Fruit fly (Drosophila melanogaster) whole organism, embryonic: ENCODE measurements around the gene TpnC25D.

Source experiments
- Ada2b ChIP-seq: fragments of 200-800 bp; sonication (Bioruptor generic); IDR thresholded peaks from 2 replicates; pipeline ENCODE4 v1.3.6; 2022; ENCODE audit warnings: missing biosample characterization, missing genetic modification characterization
- Asciz ChIP-seq: fragments of 200-800 bp; sonication (Bioruptor generic); optimal IDR thresholded peaks from 2 replicates; lab custom pipeline; 2017; ENCODE audit warnings: missing biosample characterization, mild to moderate bottlenecking, missing genetic modification characterization, missing genetic modification reagents
- CG10431 ChIP-seq: fragments of 200-800 bp; sonication (Bioruptor generic); optimal IDR thresholded peaks from 3 replicates; lab custom pipeline; 2018; ENCODE audit warnings: missing biosample characterization, mild to moderate bottlenecking, missing genetic modification characterization
- CG10979 ChIP-seq: fragments of 200-800 bp; sonication (Bioruptor generic); optimal IDR thresholded peaks from 2 replicates; lab custom pipeline; 2018; ENCODE audit warnings: missing biosample characterization, mild to moderate bottlenecking, missing genetic modification characterization, moderate library complexity
- CG12659 ChIP-seq: fragments of 200-800 bp; sonication (Bioruptor generic); optimal IDR thresholded peaks from 3 replicates; lab custom pipeline; 2017; ENCODE audit warnings: mild to moderate bottlenecking, missing biosample characterization, missing genetic modification reagents, missing genetic modification characterization
- CG12769 ChIP-seq: fragments of 200-800 bp; sonication (Bioruptor generic); optimal IDR thresholded peaks from 2 replicates; lab custom pipeline; 2019; ENCODE audit warnings: missing biosample characterization, mild to moderate bottlenecking, missing genetic modification characterization, moderate library complexity
- CG13296 ChIP-seq: fragments of 200-800 bp; sonication (Bioruptor generic); optimal IDR thresholded peaks from 3 replicates; lab custom pipeline; 2018; ENCODE audit warnings: missing biosample characterization, mild to moderate bottlenecking, missing genetic modification characterization
- CG15601 ChIP-seq: fragments of 200-800 bp; sonication (Bioruptor generic); optimal IDR thresholded peaks from 3 replicates; lab custom pipeline; 2019; ENCODE audit warnings: missing biosample characterization, mild to moderate bottlenecking, missing genetic modification characterization, moderate library complexity
- CG15696 ChIP-seq: fragments of 200-800 bp; sonication (Bioruptor generic); optimal IDR thresholded peaks from 2 replicates; lab custom pipeline; 2019; ENCODE audit warnings: missing biosample characterization, mild to moderate bottlenecking, missing genetic modification characterization, moderate library complexity
- CG17359 ChIP-seq: fragments of 200-800 bp; sonication (Bioruptor generic); optimal IDR thresholded peaks from 3 replicates; lab custom pipeline; 2018; ENCODE audit warnings: missing biosample characterization, mild to moderate bottlenecking, missing genetic modification characterization, moderate library complexity
- CG18262 ChIP-seq: fragments of 200-800 bp; optimal IDR thresholded peaks from 3 replicates; lab custom pipeline; 2019; ENCODE audit warnings: missing biosample characterization, mild to moderate bottlenecking, missing genetic modification characterization, moderate library complexity
- CG2202 ChIP-seq: fragments of 200-800 bp; sonication (Bioruptor generic); optimal IDR thresholded peaks from 2 replicates; lab custom pipeline; 2018; ENCODE audit warnings: missing biosample characterization, mild to moderate bottlenecking, missing genetic modification characterization
- CG2712 ChIP-seq: fragments of 200-800 bp; optimal IDR thresholded peaks from 3 replicates; lab custom pipeline; 2019; ENCODE audit warnings: missing biosample characterization, mild to moderate bottlenecking, missing genetic modification characterization, moderate library complexity
- CG33557 ChIP-seq: fragments of 200-800 bp; sonication (Bioruptor generic); optimal IDR thresholded peaks from 2 replicates; lab custom pipeline; 2019; ENCODE audit warnings: missing biosample characterization, mild to moderate bottlenecking, missing genetic modification characterization, moderate library complexity
- CG3407 ChIP-seq: fragments of 200-800 bp; sonication (Bioruptor generic); optimal IDR thresholded peaks from 2 replicates; lab custom pipeline; 2018; ENCODE audit warnings: missing biosample characterization, mild to moderate bottlenecking, missing genetic modification characterization
- CG4404 ChIP-seq: fragments of 200-800 bp; sonication (Bioruptor generic); IDR thresholded peaks from 2 replicates; pipeline ENCODE4 v1.3.6; 2022; ENCODE audit warnings: missing biosample characterization, missing genetic modification characterization
- CG6254 ChIP-seq: fragments of 200-800 bp; sonication (Bioruptor generic); optimal IDR thresholded peaks from 3 replicates; lab custom pipeline; 2017; ENCODE audit warnings: mild to moderate bottlenecking, missing biosample characterization, missing genetic modification reagents, missing genetic modification characterization
- CG7928 ChIP-seq: fragments of 200-800 bp; sonication (Bioruptor generic); optimal IDR thresholded peaks from 2 replicates; lab custom pipeline; 2017; ENCODE audit warnings: missing biosample characterization, mild to moderate bottlenecking, missing genetic modification characterization
- D19A ChIP-seq: fragments of 200-800 bp; optimal IDR thresholded peaks from 3 replicates; lab custom pipeline; 2019; ENCODE audit warnings: missing biosample characterization, mild to moderate bottlenecking, missing genetic modification characterization, moderate library complexity
- Dip2 ChIP-seq: fragments of 200-800 bp; sonication (Bioruptor generic); IDR thresholded peaks from 2 replicates; pipeline ENCODE4 v1.3.6; 2022; ENCODE audit warnings: missing biosample characterization, missing genetic modification characterization
- Dll ChIP-seq: fragments of 200-800 bp; sonication (Bioruptor generic); IDR thresholded peaks from 4 replicates; pipeline ENCODE4 v1.3.6; 2022; ENCODE audit warnings: missing biosample characterization, missing genetic modification characterization; ENCODE audit not compliant: partially characterized antibody
- Elba2 ChIP-seq: fragments of 200-800 bp; sonication (Bioruptor generic); optimal IDR thresholded peaks from 3 replicates; lab custom pipeline; 2016; ENCODE audit warnings: missing biosample characterization, missing genetic modification characterization
- Ets65A ChIP-seq: fragments of 200-800 bp; sonication (Bioruptor generic); peaks from one replicate; lab custom pipeline; 2016; ENCODE audit warnings: missing biosample characterization, missing genetic modification characterization
- Gsc ChIP-seq: fragments of 200-800 bp; sonication (Bioruptor generic); IDR thresholded peaks from 2 replicates; pipeline ENCODE4 v1.3.6; 2022; ENCODE audit warnings: missing biosample characterization, missing genetic modification characterization
- HmgD ChIP-seq: fragments of 200-800 bp; sonication (Bioruptor generic); optimal IDR thresholded peaks from 3 replicates; lab custom pipeline; 2016; ENCODE audit warnings: missing biosample characterization, missing genetic modification characterization
- Lim3 ChIP-seq: fragments of 200-800 bp; sonication (Bioruptor generic); IDR thresholded peaks from 2 replicates; pipeline ENCODE4 v1.3.6; 2022; ENCODE audit warnings: missing biosample characterization, missing genetic modification characterization
- NC2β ChIP-seq: fragments of 200-800 bp; sonication (Bioruptor generic); optimal IDR thresholded peaks from 2 replicates; lab custom pipeline; 2016; ENCODE audit warnings: missing biosample characterization, missing genetic modification characterization
- Nf-YB ChIP-seq: fragments of 200-800 bp; sonication (Bioruptor generic); optimal IDR thresholded peaks from 3 replicates; lab custom pipeline; 2019; ENCODE audit warnings: missing biosample characterization, mild to moderate bottlenecking, missing genetic modification characterization, moderate library complexity
- Optix ChIP-seq: fragments of 200-800 bp; sonication (Bioruptor generic); IDR thresholded peaks from 3 replicates; pipeline ENCODE4 v1.3.6; 2022; ENCODE audit warnings: missing biosample characterization, missing genetic modification characterization
- Rx ChIP-seq: fragments of 200-800 bp; sonication (Bioruptor generic); IDR thresholded peaks from 2 replicates; pipeline ENCODE4 v1.3.6; 2022; ENCODE audit warnings: missing biosample characterization, missing genetic modification characterization
- Stat92E ChIP-seq, 3 experiments: fragments of >200 bp in 2 of 3; fragments of 200-800 bp in 1 of 3; sonication (Bioruptor generic) in 1 of 3; optimal IDR thresholded peaks; 2 replicates each; lab custom pipeline; 2017 to 2019; ENCODE audit warnings: missing biosample characterization in 3 of 3, missing genetic modification characterization in 3 of 3, mild to moderate bottlenecking in 1 of 3, moderate library complexity in 1 of 3
- YL-1 ChIP-seq: fragments of 200-800 bp; sonication (Bioruptor generic); optimal IDR thresholded peaks from 3 replicates; lab custom pipeline; 2017; ENCODE audit warnings: missing biosample characterization, mild to moderate bottlenecking, missing genetic modification characterization
- ac ChIP-seq: fragments of 200-800 bp; sonication (Bioruptor generic); optimal IDR thresholded peaks from 3 replicates; lab custom pipeline; 2017; ENCODE audit warnings: missing biosample characterization, mild to moderate bottlenecking, missing genetic modification characterization
- cato ChIP-seq: fragments of 200-800 bp; sonication (Bioruptor generic); optimal IDR thresholded peaks from 2 replicates; lab custom pipeline; 2016; ENCODE audit warnings: missing biosample characterization, missing genetic modification characterization, borderline replicate concordance
- chm ChIP-seq: fragments of 200-800 bp; sonication (Bioruptor generic); IDR thresholded peaks from 2 replicates; pipeline ENCODE4 v1.3.6; 2022; ENCODE audit warnings: missing biosample characterization, missing genetic modification characterization
- emc ChIP-seq: fragments of 200-800 bp; sonication (Bioruptor generic); optimal IDR thresholded peaks from 2 replicates; lab custom pipeline; 2016; ENCODE audit warnings: missing biosample characterization, missing genetic modification characterization
- fd64A ChIP-seq: fragments of 200-800 bp; sonication (Bioruptor generic); optimal IDR thresholded peaks from 3 replicates; lab custom pipeline; 2018; ENCODE audit warnings: missing biosample characterization, mild to moderate bottlenecking, missing genetic modification characterization
- grn ChIP-seq: fragments of 200-800 bp; sonication (Bioruptor generic); optimal IDR thresholded peaks from 3 replicates; lab custom pipeline; 2017; ENCODE audit warnings: missing biosample characterization, missing genetic modification characterization
- gt ChIP-seq: fragments of 200-800 bp; sonication (Bioruptor generic); IDR thresholded peaks from 2 replicates; pipeline ENCODE4 v1.3.6; 2022; ENCODE audit warnings: missing biosample characterization, missing genetic modification characterization
- ham ChIP-seq: fragments of 200-800 bp; sonication (Bioruptor generic); IDR thresholded peaks from 2 replicates; pipeline ENCODE4 v1.3.6; 2022; ENCODE audit warnings: missing biosample characterization, missing genetic modification characterization
- kah ChIP-seq: fragments of 200-800 bp; sonication (Bioruptor generic); optimal IDR thresholded peaks from 2 replicates; lab custom pipeline; 2018; ENCODE audit warnings: missing biosample characterization, mild to moderate bottlenecking, missing genetic modification characterization
- kni ChIP-seq: fragments of 200-800 bp; sonication (Bioruptor generic); optimal IDR thresholded peaks from 3 replicates; lab custom pipeline; 2017; ENCODE audit warnings: mild to moderate bottlenecking, missing biosample characterization, missing genetic modification reagents, missing genetic modification characterization
- maf-S ChIP-seq: fragments of 200-800 bp; sonication (Bioruptor generic); optimal IDR thresholded peaks from 2 replicates; lab custom pipeline; 2016; ENCODE audit warnings: missing biosample characterization, missing genetic modification characterization
- p53 ChIP-seq: fragments of 200-800 bp; sonication (Bioruptor generic); optimal IDR thresholded peaks from 2 replicates; lab custom pipeline; 2016; ENCODE audit warnings: missing biosample characterization, missing genetic modification characterization
- phol ChIP-seq: fragments of 200-800 bp; sonication (Bioruptor generic); optimal IDR thresholded peaks from 3 replicates; lab custom pipeline; 2018; ENCODE audit warnings: missing biosample characterization, mild to moderate bottlenecking, missing genetic modification characterization, moderate library complexity
- pnt ChIP-seq: fragments of 200-800 bp; sonication (Bioruptor generic); optimal IDR thresholded peaks from 3 replicates; lab custom pipeline; 2016; ENCODE audit warnings: missing biosample characterization, missing genetic modification characterization
- row ChIP-seq: fragments of 200-800 bp; sonication (Bioruptor generic); IDR thresholded peaks from 3 replicates; pipeline ENCODE4 v1.3.6; 2022; ENCODE audit warnings: missing biosample characterization, missing genetic modification characterization
- sd ChIP-seq: fragments of 200-800 bp; sonication (Bioruptor generic); optimal IDR thresholded peaks from 3 replicates; lab custom pipeline; 2018; ENCODE audit warnings: missing biosample characterization, mild to moderate bottlenecking, missing genetic modification characterization, moderate library complexity
- sr ChIP-seq: fragments of 200-800 bp; sonication (Bioruptor generic); IDR thresholded peaks from 3 replicates; pipeline ENCODE4 v1.3.6; 2022; ENCODE audit warnings: missing biosample characterization, missing genetic modification characterization
- trem ChIP-seq: fragments of 200-800 bp; optimal IDR thresholded peaks from 3 replicates; lab custom pipeline; 2019; ENCODE audit warnings: missing biosample characterization, mild to moderate bottlenecking, missing genetic modification characterization, moderate library complexity
- yki ChIP-seq: fragments of >200 bp; optimal IDR thresholded peaks from 3 replicates; lab custom pipeline; 2018

Gene TpnC25D

DNA sequence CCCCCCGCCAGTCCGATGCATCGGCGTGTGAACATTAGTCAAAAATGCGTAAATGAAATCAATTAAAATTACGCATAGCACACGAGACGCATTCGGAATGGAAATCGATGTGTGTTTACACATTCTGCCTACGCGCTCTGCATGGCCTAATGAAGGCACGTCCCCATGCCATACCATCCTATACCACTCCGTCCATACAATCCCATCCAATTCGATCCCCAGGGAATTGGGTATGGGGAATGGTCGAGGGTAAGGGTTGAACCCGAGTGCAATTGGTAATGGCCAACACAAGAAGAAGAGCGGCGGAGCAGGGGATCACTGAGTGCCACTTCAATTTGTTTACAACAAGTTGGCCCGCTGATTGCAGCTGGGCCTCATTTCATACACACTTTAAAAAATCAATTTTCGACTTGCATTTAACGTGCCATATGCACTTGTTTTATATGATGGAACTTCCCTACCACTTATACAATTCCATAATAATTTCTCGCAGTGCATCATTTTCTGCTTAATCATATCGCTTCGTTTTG lies 28.9 kb downstream of the TpnC25D start (continued):
- TF ChIP-seq trem (tag; lab: Kevin White, UChicago) = peak; percentile 54
- TF ChIP-seq sr (GFP tag; lab: Robert Waterston, UW) = 0 out of 3 replicates have a peak, but pooled peaks have one; percentile 40
- no peak for TF ChIP-seq Dip2 (GFP tag; lab: Robert Waterston, UW)
- TF ChIP-seq CG4404 (GFP tag; lab: Robert Waterston, UW) = no peak
- no peak for TF ChIP-seq fd64A (GFP tag; lab: Kevin White, UChicago)
- TF ChIP-seq sd (tag; lab: Kevin White, UChicago) = peak; percentile 66
- TF ChIP-seq maf-S (GFP tag; lab: Kevin White, UChicago) = no peak
- peak; percentile 57 for TF ChIP-seq CG17359 (tag; lab: Kevin White, UChicago)
- no peak for TF ChIP-seq CG7928 (GFP tag; lab: Kevin White, UChicago)
- peak; percentile 94 for TF ChIP-seq Ets65A (GFP tag; lab: Kevin White, UChicago)
- no peak for TF ChIP-seq YL-1
- TF ChIP-seq CG15601 (tag; lab: Kevin White, UChicago) = peak; percentile 39
- peak; percentile 28 for TF ChIP-seq CG2202 (tag; lab: Kevin White, UChicago)
- peak; percentile 42 for TF ChIP-seq kah (GFP tag; lab: Kevin White, UChicago)
- peak; percentile 58 for TF ChIP-seq row (GFP tag; lab: Robert Waterston, UW)
- no peak for TF ChIP-seq grn
- peak; percentile 40 for TF ChIP-seq D19A (tag; lab: Kevin White, UChicago)
- no peak for TF ChIP-seq emc (GFP tag; lab: Kevin White, UChicago)
- peak; percentile 6 for TF ChIP-seq CG12659 (GFP tag; lab: Kevin White, UChicago)
- peak; percentile 13 for TF ChIP-seq Nf-YB (GFP tag; lab: Kevin White, UChicago)
- TF ChIP-seq p53 = peak; percentile 1
- TF ChIP-seq CG3407 (GFP tag; lab: Kevin White, UChicago) = peak; percentile 9
- peak; percentile 57 for TF ChIP-seq ac
- TF ChIP-seq CG13296 (GFP tag; lab: Kevin White, UChicago) = no peak
- no peak for TF ChIP-seq NC2β (GFP tag; lab: Kevin White, UChicago)
- peak; percentile 24 for TF ChIP-seq Asciz (GFP tag; lab: Kevin White, UChicago)
- TF ChIP-seq Gsc (GFP tag; lab: Robert Waterston, UW) = no peak; the same call in 1 of the 2 replicates
- TF ChIP-seq phol (tag; lab: Kevin White, UChicago) = peak; percentile 43
- TF ChIP-seq Lim3 (GFP tag; lab: Robert Waterston, UW) = no peak
- TF ChIP-seq Optix = 0 out of 3 replicates have a peak, but pooled peaks have one; percentile 43
- TF ChIP-seq Ada2b (GFP tag; lab: Robert Waterston, UW) = no peak
- no peak for TF ChIP-seq gt (GFP tag; lab: Robert Waterston, UW)
- TF ChIP-seq Dll = no peak
- TF ChIP-seq CG18262 (tag; lab: Kevin White, UChicago) = peak; percentile 64
- peak; percentile 78 for TF ChIP-seq CG12769 (tag; lab: Kevin White, UChicago)
- peak; percentile 74 for TF ChIP-seq CG10979
- peak; percentile 2 for TF ChIP-seq HmgD (GFP tag; lab: Kevin White, UChicago)
- peak; percentile 92 for TF ChIP-seq kni (GFP tag; lab: Kevin White, UChicago)
- TF ChIP-seq Elba2 = no peak
- TF ChIP-seq CG33557 (GFP tag; lab: Kevin White, UChicago) = no peak
- no peak for TF ChIP-seq yki
- no peak for TF ChIP-seq CG6254
- TF ChIP-seq CG2712 = peak; percentile 70
- TF ChIP-seq Rx (GFP tag; lab: Robert Waterston, UW) = no peak
- peak; percentile 55 for TF ChIP-seq CG15696
- TF ChIP-seq ham (GFP tag; lab: Robert Waterston, UW) = no peak
- peak; percentile 9 for TF ChIP-seq cato (GFP tag; lab: Kevin White, UChicago)
- TF ChIP-seq chm = peak; percentile 61; the same call in 1 of the 2 replicates
- peak; percentile 9 for TF ChIP-seq CG10431
- peak in 1 of 3 experiments; percentile 25 for TF ChIP-seq Stat92E (GFP tag; optimal IDR thresholded peaks at IDR 0.05; lab: Kevin White, UChicago)
- peak; percentile 54 for TF ChIP-seq pnt
